Fruit fly (Drosophila melanogaster): Measurements from ENCODE around the gene BOD1.

The BOD1 gene

DNA sequence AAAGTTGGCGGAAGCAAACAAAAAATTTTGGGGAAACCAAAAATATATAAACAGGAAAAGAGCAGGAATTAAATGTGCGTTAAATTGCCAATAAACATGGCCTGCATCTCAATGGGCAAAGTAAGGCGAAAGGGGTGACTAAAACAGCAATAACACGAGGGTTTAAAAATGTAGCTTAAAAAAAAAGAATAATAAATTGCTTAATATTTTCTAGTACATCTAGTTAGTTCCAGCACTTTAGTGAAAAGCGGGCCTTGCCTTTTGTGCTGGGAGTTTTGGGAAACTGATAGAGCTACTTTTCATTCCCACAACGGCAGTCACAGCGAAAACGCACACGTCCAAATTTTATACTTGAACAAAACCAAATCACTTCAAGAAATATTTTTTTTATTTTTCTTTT is 25.9 kb upstream of the BOD1 start, which contains the start of gene mil:
Gene mil (plus strand): TSS at position 301 of the 400 bp plus-strand sequence.
- TF ChIP-seq lola (GFP tag; optimal IDR thresholded peaks at IDR 0.05): no peak
- TF ChIP-seq pan (optimal IDR thresholded peaks at IDR 0.05): no peak
- TF ChIP-seq dsf (GFP tag; optimal IDR thresholded peaks at IDR 0.05; ENCODE audit: borderline replicate concordance): no peak
- no peak for TF ChIP-seq OdsH (GFP tag; optimal IDR thresholded peaks at IDR 0.05)
- no peak for TF ChIP-seq psq (GFP tag; optimal IDR thresholded peaks at IDR 0.05)
- no peak for TF ChIP-seq h (GFP tag; optimal IDR thresholded peaks at IDR 0.05)
- TF ChIP-seq dl (GFP tag; optimal IDR thresholded peaks at IDR 0.05; ENCODE audit: insufficient read depth in 1 of 2, partially characterized antibody in 2 of 2): no peak
- TF ChIP-seq woc (GFP tag; optimal IDR thresholded peaks at IDR 0.05): no peak
- TF ChIP-seq foxo (GFP tag; optimal IDR thresholded peaks at IDR 0.05): no peak
- TF ChIP-seq Rel (GFP tag; optimal IDR thresholded peaks at IDR 0.05): no peak
- TF ChIP-seq Rel (tag; optimal IDR thresholded peaks at IDR 0.05): no peak
- no peak for TF ChIP-seq CG9705 (GFP tag; optimal IDR thresholded peaks at IDR 0.05)
- no peak for TF ChIP-seq N (GFP tag; optimal IDR thresholded peaks at IDR 0.05)
- TF ChIP-seq CrebA (GFP tag; optimal IDR thresholded peaks at IDR 0.05; ENCODE audit: borderline replicate concordance): no peak
- no peak for TF ChIP-seq Hr83 (GFP tag; optimal IDR thresholded peaks at IDR 0.05; ENCODE audit: poor library complexity, severe bottlenecking)
- no peak for TF ChIP-seq Sp1 (GFP tag; optimal IDR thresholded peaks at IDR 0.05)
- TF ChIP-seq dmrt93B (GFP tag; optimal IDR thresholded peaks at IDR 0.05): no peak
- TF ChIP-seq brk (GFP tag; optimal IDR thresholded peaks at IDR 0.05): no peak
- TF ChIP-seq tai (GFP tag; optimal IDR thresholded peaks at IDR 0.05): no peak
- no peak for TF ChIP-seq Dfd (GFP tag; optimal IDR thresholded peaks at IDR 0.05)

DNA sequence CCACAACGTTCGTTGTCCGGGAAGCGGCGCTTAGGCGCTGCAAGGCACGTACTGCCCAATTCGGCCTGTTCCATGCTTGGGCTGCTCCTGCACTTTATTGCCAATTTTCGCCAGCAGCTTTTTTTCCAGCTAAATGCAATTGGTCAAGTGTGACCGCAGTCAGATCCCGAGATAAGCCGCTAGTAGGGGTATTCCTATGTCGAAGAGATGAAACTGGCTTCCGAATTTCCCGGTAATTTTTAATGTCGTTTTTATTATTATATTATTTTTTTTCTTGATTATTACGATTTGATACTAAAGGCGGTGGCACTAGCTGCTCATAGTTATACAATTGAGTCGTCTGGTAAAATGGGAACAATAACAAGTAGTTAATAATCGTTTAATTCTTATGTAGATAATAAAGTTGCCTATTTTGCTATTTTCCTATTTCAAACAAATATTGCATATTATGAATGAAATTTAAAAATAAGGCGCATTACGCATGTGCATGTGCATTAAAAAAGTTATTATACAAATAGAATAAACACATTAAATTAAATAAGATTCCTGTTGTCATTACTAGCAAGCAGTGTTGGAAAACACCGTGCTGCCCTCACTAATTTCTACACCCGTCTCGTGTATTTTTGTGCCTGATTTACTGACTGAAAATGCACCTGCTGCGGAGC is 21.6 kb upstream of the BOD1 start, which contains the start of the genes CG5003 and mRpS22:
Gene CG5003 (minus strand): TSS at position 162 of the 665 bp plus-strand sequence.
Gene mRpS22 (plus strand): TSS at position 554 of the 665 bp plus-strand sequence.
- TF ChIP-seq Hr78 (GFP tag; optimal IDR thresholded peaks at IDR 0.05) (no peak), Sp1 (GFP tag; optimal IDR thresholded peaks at IDR 0.05) (peak; percentile 61), Hr83 (GFP tag; optimal IDR thresholded peaks at IDR 0.05; ENCODE audit: poor library complexity, severe bottlenecking) (peak; percentile 29), dsf (GFP tag; optimal IDR thresholded peaks at IDR 0.05; ENCODE audit: borderline replicate concordance) (no peak), psq (GFP tag; optimal IDR thresholded peaks at IDR 0.05) (peak; percentile 51), HLH106 (tag; optimal IDR thresholded peaks at IDR 0.05) (peak; percentile 75), tai (GFP tag; optimal IDR thresholded peaks at IDR 0.05) (no peak), usp (GFP tag; optimal IDR thresholded peaks at IDR 0.05) (no peak), fru (GFP tag; optimal IDR thresholded peaks at IDR 0.05) (peak; percentile 44), ey (GFP tag; optimal IDR thresholded peaks at IDR 0.05) (no peak), dmrt93B (GFP tag; optimal IDR thresholded peaks at IDR 0.05) (peak; percentile 57), Mio (GFP tag; optimal IDR thresholded peaks at IDR 0.05) (no peak), h (GFP tag; optimal IDR thresholded peaks at IDR 0.05) (peak; percentile 64), sv (GFP tag; optimal IDR thresholded peaks at IDR 0.05) (no peak), br (GFP tag; optimal IDR thresholded peaks at IDR 0.05) (no peak), Jra (GFP tag; optimal IDR thresholded peaks at IDR 0.05) (no peak), foxo (GFP tag; optimal IDR thresholded peaks at IDR 0.05) (peak in 1 of 2 experiments; percentile 77), CrebA (GFP tag; optimal IDR thresholded peaks at IDR 0.05; ENCODE audit: borderline replicate concordance) (no peak), brk (GFP tag; optimal IDR thresholded peaks at IDR 0.05) (no peak), Vsx2 (GFP tag; optimal IDR thresholded peaks at IDR 0.05; ENCODE audit: partially characterized antibody) (no peak), woc (GFP tag; optimal IDR thresholded peaks at IDR 0.05) (peak; percentile 43), Rel (GFP tag; optimal IDR thresholded peaks at IDR 0.05) (no peak), Rel (tag; optimal IDR thresholded peaks at IDR 0.05) (no peak), jim (GFP tag; optimal IDR thresholded peaks at IDR 0.05) (no peak), CG9705 (GFP tag; optimal IDR thresholded peaks at IDR 0.05) (no peak), Abd-B (GFP tag; optimal IDR thresholded peaks at IDR 0.05) (no peak), Hnf4 (GFP tag; optimal IDR thresholded peaks at IDR 0.05) (no peak), lola (GFP tag; optimal IDR thresholded peaks at IDR 0.05) (no peak), N (GFP tag; optimal IDR thresholded peaks at IDR 0.05) (no peak), pan (optimal IDR thresholded peaks at IDR 0.05) (no peak), OdsH (GFP tag; optimal IDR thresholded peaks at IDR 0.05) (peak; percentile 53), Dfd (GFP tag; optimal IDR thresholded peaks at IDR 0.05) (no peak), sage (GFP tag; optimal IDR thresholded peaks at IDR 0.05) (peak; percentile 33), GATAd (GFP tag; optimal IDR thresholded peaks at IDR 0.05) (no peak), Dif (GFP tag; optimal IDR thresholded peaks at IDR 0.05; ENCODE audit: partially characterized antibody) (no peak), CG32264 (GFP tag; optimal IDR thresholded peaks at IDR 0.05) (no peak), dl (GFP tag; optimal IDR thresholded peaks at IDR 0.05; ENCODE audit: insufficient read depth in 1 of 2, partially characterized antibody in 2 of 2) (no peak), Myc (optimal IDR thresholded peaks at IDR 0.05) (peak; percentile 38), rgr (GFP tag; optimal IDR thresholded peaks at IDR 0.05) (peak; percentile 58)
